Fruit fly (Drosophila melanogaster) whole organism, embryonic: Measurements from ENCODE around the gene Bem46.

Experiments
- ATbp ChIP-seq: fragments of 200-800 bp; sonication (Bioruptor generic); optimal IDR thresholded peaks from 2 replicates; lab custom pipeline; 2017; ENCODE audit warnings: missing biosample characterization, mild to moderate bottlenecking, missing genetic modification characterization, missing genetic modification reagents
- Bgb ChIP-seq: fragments of 200-800 bp; sonication (Bioruptor generic); IDR thresholded peaks from 2 replicates; pipeline ENCODE4 v1.3.6; 2022; ENCODE audit warnings: missing biosample characterization, missing genetic modification characterization; ENCODE audit not compliant: partially characterized antibody
- CG10209 ChIP-seq: fragments of 200-800 bp; sonication (Bioruptor generic); optimal IDR thresholded peaks from 3 replicates; lab custom pipeline; 2017; ENCODE audit warnings: missing biosample characterization, mild to moderate bottlenecking, missing genetic modification characterization, missing genetic modification reagents
- CG12219 ChIP-seq: fragments of 200-800 bp; sonication (Bioruptor generic); optimal IDR thresholded peaks from 3 replicates; lab custom pipeline; 2018; ENCODE audit warnings: missing biosample characterization, mild to moderate bottlenecking, missing genetic modification characterization
- CG1233 ChIP-seq: fragments of 200-800 bp; sonication (Bioruptor generic); optimal IDR thresholded peaks from 4 replicates; lab custom pipeline; 2018; ENCODE audit warnings: missing biosample characterization, mild to moderate bottlenecking, missing genetic modification characterization
- CG12942 ChIP-seq: fragments of 200-800 bp; sonication (Bioruptor generic); optimal IDR thresholded peaks from 3 replicates; lab custom pipeline; 2016; ENCODE audit warnings: missing biosample characterization, missing genetic modification characterization
- CG13894 ChIP-seq: fragments of 200-800 bp; sonication (Bioruptor generic); optimal IDR thresholded peaks from 3 replicates; lab custom pipeline; 2018; ENCODE audit warnings: missing biosample characterization, mild to moderate bottlenecking, missing genetic modification characterization, moderate library complexity
- CG14667 ChIP-seq: fragments of 200-800 bp; sonication (Bioruptor generic); IDR thresholded peaks from 2 replicates; pipeline ENCODE4 v1.3.6; 2022; ENCODE audit warnings: missing biosample characterization, missing genetic modification characterization
- CG14710 ChIP-seq: fragments of 200-800 bp; sonication (Bioruptor generic); optimal IDR thresholded peaks from 3 replicates; lab custom pipeline; 2019; ENCODE audit warnings: missing biosample characterization, mild to moderate bottlenecking, missing genetic modification characterization, moderate library complexity
- CG16813 ChIP-seq: fragments of 200-800 bp; sonication (Bioruptor generic); IDR thresholded peaks from 3 replicates; pipeline ENCODE4 v1.3.6; 2022; ENCODE audit warnings: missing biosample characterization, missing genetic modification characterization; ENCODE audit not compliant: partially characterized antibody
- CG17912 ChIP-seq: fragments of 200-800 bp; sonication (Bioruptor generic); optimal IDR thresholded peaks from 2 replicates; lab custom pipeline; 2018; ENCODE audit warnings: missing biosample characterization, mild to moderate bottlenecking, missing genetic modification characterization
- CG18599 ChIP-seq: fragments of 200-800 bp; sonication (Bioruptor generic); optimal IDR thresholded peaks from 3 replicates; lab custom pipeline; 2017; ENCODE audit warnings: missing biosample characterization, missing genetic modification characterization, mild to moderate bottlenecking, moderate library complexity, missing genetic modification reagents
- CG31224 ChIP-seq: fragments of 200-800 bp; sonication (Bioruptor generic); IDR thresholded peaks from 2 replicates; pipeline ENCODE4 v1.3.6; 2022; ENCODE audit warnings: missing biosample characterization, missing genetic modification characterization
- CG4282 ChIP-seq: fragments of 200-800 bp; sonication (Bioruptor generic); optimal IDR thresholded peaks from 2 replicates; lab custom pipeline; 2016; ENCODE audit warnings: missing biosample characterization, missing genetic modification characterization
- CG5953 ChIP-seq: fragments of 200-800 bp; sonication (Bioruptor generic); IDR thresholded peaks from 2 replicates; pipeline ENCODE4 v1.3.6; 2022; ENCODE audit warnings: missing biosample characterization, missing genetic modification characterization
- CG6272 ChIP-seq: fragments of 200-800 bp; sonication (Bioruptor generic); IDR thresholded peaks from 2 replicates; pipeline ENCODE4 v1.3.6; 2022; ENCODE audit warnings: missing biosample characterization, missing genetic modification characterization
- CG6854 ChIP-seq: fragments of 200-800 bp; sonication (Bioruptor generic); optimal IDR thresholded peaks from 3 replicates; lab custom pipeline; 2017; ENCODE audit warnings: missing biosample characterization, mild to moderate bottlenecking, missing genetic modification characterization
- CG8089 ChIP-seq: fragments of 200-800 bp; sonication (Bioruptor generic); optimal IDR thresholded peaks from 3 replicates; lab custom pipeline; 2016; ENCODE audit warnings: missing biosample characterization, missing genetic modification characterization
- CG9876 ChIP-seq: fragments of 200-800 bp; sonication (Bioruptor generic); optimal IDR thresholded peaks from 2 replicates; lab custom pipeline; 2016; ENCODE audit warnings: missing biosample characterization, missing genetic modification characterization
- CkIIα-i1 ChIP-seq: fragments of 200-800 bp; sonication (Bioruptor generic); IDR thresholded peaks from 2 replicates; pipeline ENCODE4 v1.3.6; 2022; ENCODE audit warnings: missing biosample characterization, missing genetic modification characterization
- Dad ChIP-seq: fragments of 200-800 bp; sonication (Bioruptor generic); optimal IDR thresholded peaks from 3 replicates; lab custom pipeline; 2016; ENCODE audit warnings: missing biosample characterization, missing genetic modification characterization
- Dip2 ChIP-seq: fragments of 200-800 bp; sonication (Bioruptor generic); IDR thresholded peaks from 2 replicates; pipeline ENCODE4 v1.3.6; 2022; ENCODE audit warnings: missing biosample characterization, missing genetic modification characterization
- Dref ChIP-seq: fragments of 200-800 bp; sonication (Bioruptor generic); IDR thresholded peaks from 2 replicates; pipeline ENCODE4 v1.3.6; 2022; ENCODE audit warnings: missing biosample characterization, missing genetic modification characterization
- Drgx ChIP-seq: fragments of 200-800 bp; sonication (Bioruptor generic); IDR thresholded peaks from 2 replicates; pipeline ENCODE4 v1.3.6; 2022; ENCODE audit warnings: missing biosample characterization, missing genetic modification characterization
- ERR ChIP-seq: fragments of 200-800 bp; sonication (Bioruptor generic); optimal IDR thresholded peaks from 2 replicates; lab custom pipeline; 2016; ENCODE audit warnings: missing biosample characterization, missing genetic modification characterization
- Fer2 ChIP-seq: fragments of 200-800 bp; sonication (Bioruptor generic); optimal IDR thresholded peaks from 2 replicates; lab custom pipeline; 2018; ENCODE audit warnings: missing biosample characterization, mild to moderate bottlenecking, missing genetic modification characterization, moderate library complexity
- HLH54F ChIP-seq: fragments of 200-800 bp; sonication (Bioruptor generic); optimal IDR thresholded peaks from 3 replicates; lab custom pipeline; 2016; ENCODE audit warnings: missing biosample characterization, missing genetic modification characterization
- Hr3 ChIP-seq: fragments of 200-800 bp; sonication (Bioruptor generic); optimal IDR thresholded peaks from 3 replicates; lab custom pipeline; 2016; ENCODE audit warnings: missing biosample characterization, missing genetic modification characterization
- Hr78 ChIP-seq, 2 experiments: fragments of 200-800 bp in 1 of 2; fragments of >200 bp in 1 of 2; sonication (Bioruptor generic) in 1 of 2; optimal IDR thresholded peaks; 2 replicates each; lab custom pipeline; 2017 to 2019; ENCODE audit warnings: missing biosample characterization in 2 of 2, missing genetic modification characterization in 2 of 2, mild to moderate bottlenecking in 1 of 2, moderate library complexity in 1 of 2
- Kr ChIP-seq: fragments of 200-800 bp; sonication (Bioruptor generic); optimal IDR thresholded peaks from 2 replicates; lab custom pipeline; 2017; ENCODE audit warnings: missing biosample characterization, mild to moderate bottlenecking, missing genetic modification characterization
- PHDP ChIP-seq: fragments of 200-800 bp; sonication (Bioruptor generic); optimal IDR thresholded peaks from 3 replicates; lab custom pipeline; 2018; ENCODE audit warnings: missing biosample characterization, mild to moderate bottlenecking, missing genetic modification characterization, moderate library complexity
- Sox100B ChIP-seq: fragments of 200-800 bp; sonication (Bioruptor generic); optimal IDR thresholded peaks from 3 replicates; lab custom pipeline; 2018; ENCODE audit warnings: missing biosample characterization, mild to moderate bottlenecking, missing genetic modification characterization
- Sox102F ChIP-seq: fragments of 200-800 bp; sonication (Bioruptor generic); optimal IDR thresholded peaks from 2 replicates; lab custom pipeline; 2018; ENCODE audit warnings: missing biosample characterization, mild to moderate bottlenecking, missing genetic modification characterization, moderate library complexity
- ase ChIP-seq: fragments of 200-800 bp; sonication (Bioruptor generic); IDR thresholded peaks from 3 replicates; pipeline ENCODE4 v1.3.6; 2022; ENCODE audit warnings: missing biosample characterization, missing genetic modification characterization
- btn ChIP-seq: fragments of 200-800 bp; sonication (Bioruptor generic); optimal IDR thresholded peaks from 2 replicates; lab custom pipeline; 2016; ENCODE audit warnings: missing biosample characterization, missing genetic modification characterization
- cato ChIP-seq: fragments of 200-800 bp; sonication (Bioruptor generic); optimal IDR thresholded peaks from 2 replicates; lab custom pipeline; 2016; ENCODE audit warnings: missing biosample characterization, missing genetic modification characterization, borderline replicate concordance
- cg ChIP-seq: fragments of 200-800 bp; sonication (Bioruptor generic); optimal IDR thresholded peaks from 3 replicates; lab custom pipeline; 2019; ENCODE audit warnings: missing biosample characterization, mild to moderate bottlenecking, missing genetic modification characterization, moderate library complexity
- chm ChIP-seq: fragments of 200-800 bp; sonication (Bioruptor generic); IDR thresholded peaks from 2 replicates; pipeline ENCODE4 v1.3.6; 2022; ENCODE audit warnings: missing biosample characterization, missing genetic modification characterization
- dan ChIP-seq: fragments of 200-800 bp; sonication (Bioruptor generic); IDR thresholded peaks from 2 replicates; pipeline ENCODE4 v1.3.6; 2022; ENCODE audit warnings: missing biosample characterization, missing genetic modification characterization
- dati ChIP-seq: fragments of 200-800 bp; sonication (Bioruptor generic); IDR thresholded peaks from 2 replicates; pipeline ENCODE4 v1.3.6; 2022; ENCODE audit warnings: missing biosample characterization, missing genetic modification characterization
- dm ChIP-seq: fragments of 200-800 bp; sonication (Bioruptor generic); optimal IDR thresholded peaks from 3 replicates; lab custom pipeline; 2016; ENCODE audit warnings: missing biosample characterization, missing genetic modification characterization
- exex ChIP-seq: fragments of 200-800 bp; sonication (Bioruptor generic); optimal IDR thresholded peaks from 4 replicates; lab custom pipeline; 2018; ENCODE audit warnings: missing biosample characterization, mild to moderate bottlenecking, missing genetic modification characterization, moderate library complexity
- fu2 ChIP-seq: fragments of 200-800 bp; sonication (Bioruptor generic); optimal IDR thresholded peaks from 2 replicates; lab custom pipeline; 2016; ENCODE audit warnings: missing biosample characterization, missing genetic modification characterization
- grau ChIP-seq: fragments of 200-800 bp; optimal IDR thresholded peaks from 3 replicates; lab custom pipeline; 2019; ENCODE audit warnings: missing biosample characterization, mild to moderate bottlenecking, missing genetic modification characterization, moderate library complexity
- gt ChIP-seq: fragments of 200-800 bp; sonication (Bioruptor generic); IDR thresholded peaks from 2 replicates; pipeline ENCODE4 v1.3.6; 2022; ENCODE audit warnings: missing biosample characterization, missing genetic modification characterization
- hbn ChIP-seq: fragments of 200-800 bp; sonication (Bioruptor generic); IDR thresholded peaks from 2 replicates; pipeline ENCODE4 v1.3.6; 2022; ENCODE audit warnings: missing biosample characterization, missing genetic modification characterization; ENCODE audit not compliant: partially characterized antibody
- hth ChIP-seq: fragments of >200 bp; optimal IDR thresholded peaks from 2 replicates; lab custom pipeline; 2017; ENCODE audit warnings: inconsistent platforms
- ind ChIP-seq: fragments of 200-800 bp; sonication (Bioruptor generic); optimal IDR thresholded peaks from 3 replicates; lab custom pipeline; 2016; ENCODE audit warnings: missing biosample characterization, missing genetic modification characterization
- kay ChIP-seq: fragments of 200-800 bp; sonication (Bioruptor generic); optimal IDR thresholded peaks from 2 replicates; lab custom pipeline; 2016; ENCODE audit warnings: missing biosample characterization, missing genetic modification characterization
- lmd ChIP-seq: fragments of 200-800 bp; sonication (Bioruptor generic); IDR thresholded peaks from 2 replicates; pipeline ENCODE4 v1.3.6; 2022; ENCODE audit warnings: missing biosample characterization, missing genetic modification characterization
- pb ChIP-seq: fragments of 200-800 bp; sonication (Bioruptor generic); optimal IDR thresholded peaks from 3 replicates; lab custom pipeline; 2016; ENCODE audit warnings: missing biosample characterization, missing genetic modification characterization
- sens ChIP-seq: fragments of 200-800 bp; sonication (Bioruptor generic); peaks from one replicate; lab custom pipeline; 2016; ENCODE audit warnings: missing biosample characterization, missing genetic modification characterization
- tx ChIP-seq: fragments of 200-800 bp; sonication (Bioruptor generic); optimal IDR thresholded peaks from 2 replicates; lab custom pipeline; 2016; ENCODE audit warnings: missing biosample characterization, missing genetic modification characterization

Gene Bem46

DNA sequence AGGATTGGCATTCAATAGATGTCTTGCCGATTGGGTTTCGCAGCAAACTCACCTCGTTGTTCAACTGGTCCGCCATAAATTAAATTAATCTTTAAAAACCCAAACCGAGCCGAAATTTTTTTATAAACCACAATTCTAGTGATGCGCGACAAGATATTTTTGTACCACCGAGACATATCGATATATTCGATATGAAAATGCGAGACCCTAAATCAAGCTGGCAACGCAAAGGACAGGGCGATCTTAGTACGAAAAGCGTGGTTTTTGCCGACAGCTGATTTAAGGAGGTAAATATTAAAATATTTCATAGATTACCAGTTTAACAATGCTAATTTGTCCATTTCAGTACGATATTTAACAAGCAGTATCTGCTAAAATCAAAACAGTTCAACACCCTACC, 41.1 kb downstream of the Bem46 start, which contains the start of the genes Sf3b2 and CG17219 (continued):
- TF ChIP-seq CG6272 (GFP tag; lab: Robert Waterston, UW) (no peak), PHDP (no peak), CkIIα-i1 (GFP tag; lab: Robert Waterston, UW) (no peak), pb (GFP tag; lab: Kevin White, UChicago) (no peak), chm (GFP tag; lab: Robert Waterston, UW) (no peak), CG13894 (no peak), Hr78 (GFP tag; optimal IDR thresholded peaks at IDR 0.05; lab: Kevin White, UChicago) (no peak), sens (peak; percentile 18), HLH54F (GFP tag; lab: Kevin White, UChicago) (peak; percentile 16), CG14667 (no peak), CG6854 (GFP tag; lab: Kevin White, UChicago) (no peak), dm (peak; percentile 91), CG18599 (no peak), CG8089 (GFP tag; lab: Kevin White, UChicago) (no peak), CG9876 (GFP tag; lab: Kevin White, UChicago) (no peak), Sox102F (GFP tag; lab: Kevin White, UChicago) (no peak), Dip2 (GFP tag; lab: Robert Waterston, UW) (no peak), dan (GFP tag; lab: Robert Waterston, UW) (no peak), ERR (no peak), cg (GFP tag; lab: Kevin White, UChicago) (no peak), exex (tag; lab: Kevin White, UChicago) (no peak), fu2 (GFP tag; lab: Kevin White, UChicago) (no peak), CG5953 (GFP tag; lab: Robert Waterston, UW) (no peak), Sox100B (no peak), gt (GFP tag; lab: Robert Waterston, UW) (no peak), kay (no peak), tx (GFP tag; lab: Kevin White, UChicago) (no peak), CG12219 (GFP tag; lab: Kevin White, UChicago) (no peak), dati (GFP tag; lab: Robert Waterston, UW) (no peak), Drgx (GFP tag; lab: Robert Waterston, UW) (no peak), CG10209 (GFP tag; lab: Kevin White, UChicago) (no peak), Dad (no peak), CG17912 (GFP tag; lab: Kevin White, UChicago) (peak; percentile 9), Kr (GFP tag; lab: Kevin White, UChicago) (no peak), CG14710 (tag; lab: Kevin White, UChicago) (peak; percentile 45), Bgb (GFP tag; lab: Robert Waterston, UW) (peak; percentile 72), grau (tag; lab: Kevin White, UChicago) (no peak), hbn (GFP tag; lab: Robert Waterston, UW) (peak; percentile 58), btn (GFP tag; lab: Kevin White, UChicago) (no peak), CG16813 (GFP tag; lab: Robert Waterston, UW) (peak; percentile 74), hth (lab: Kevin White, UChicago) (no peak), cato (GFP tag; lab: Kevin White, UChicago) (no peak), Fer2 (tag; lab: Kevin White, UChicago) (no peak), CG4282 (GFP tag; lab: Kevin White, UChicago) (no peak), Dref (GFP tag; lab: Robert Waterston, UW) (peak; percentile 90), Hr3 (GFP tag; lab: Kevin White, UChicago) (no peak), CG12942 (no peak), CG1233 (no peak), CG31224 (no peak), lmd (GFP tag; lab: Robert Waterston, UW) (no peak), ase (GFP tag; lab: Robert Waterston, UW) (no peak), ind (no peak), ATbp (GFP tag; lab: Kevin White, UChicago) (no peak)
